Worm (Caenorhabditis elegans): ENCODE data around the gene nasp-1.

- TF ChIP-seq B0310.2 (tag; optimal IDR thresholded peaks at IDR 0.05) (no peak), ama-1 (optimal IDR thresholded peaks at IDR 0.05) (no peak), ceh-13 (GFP tag; optimal IDR thresholded peaks at IDR 0.05) (no peak), pes-1 (GFP tag; IDR thresholded peaks at IDR 0.05) (no peak), flt-1 (GFP tag; IDR thresholded peaks at IDR 0.05) (no peak), aly-1 (tag; optimal IDR thresholded peaks at IDR 0.05) (no peak), sea-1 (GFP tag; conservative IDR thresholded peaks at IDR 0.05) (no peak), ceh-36 (tag; optimal IDR thresholded peaks at IDR 0.05) (no peak), tra-4 (tag; optimal IDR thresholded peaks at IDR 0.05) (no peak), tbx-11 (GFP tag; IDR thresholded peaks at IDR 0.05) (no peak)
These were observed 17.1 kb upstream of the nasp-1 start, which contains the start of gene unc-53 for ce11 chrII:11089356-11089755.
